Worm (Caenorhabditis elegans) whole organism, young adult: ENCODE results near the gene str-41.

Experiments
- B0035.1 ChIP-seq: sonication (generic microtip); optimal IDR thresholded peaks from 2 replicates; lab custom pipeline; 2016; ENCODE audit warnings: missing genetic modification characterization, mild to moderate bottlenecking, missing compliant biosample characterization, missing genotype, missing genetic modification reagents
- C06A6.2 ChIP-seq: fragments of 200-800 bp; sonication (Bioruptor generic); conservative IDR thresholded peaks from 2 replicates; pipeline ENCODE4 v1.3.6; 2022; ENCODE audit warnings: missing genetic modification characterization, missing compliant biosample characterization
- D2030.7 ChIP-seq: fragments of 200-800 bp; sonication (Bioruptor generic); IDR thresholded peaks from 2 replicates; pipeline ENCODE4 v1.3.6; 2022; ENCODE audit warnings: missing genetic modification reagents, missing genetic modification characterization, missing compliant biosample characterization
- F10E7.11 ChIP-seq: sonication (generic microtip); optimal IDR thresholded peaks from 2 replicates; lab custom pipeline; 2017; ENCODE audit warnings: mild to moderate bottlenecking, missing genetic modification characterization, moderate library complexity, missing compliant biosample characterization
- F22D6.2 ChIP-seq: sonication (generic microtip); optimal IDR thresholded peaks from 2 replicates; lab custom pipeline; 2016; ENCODE audit warnings: mild to moderate bottlenecking, missing genetic modification characterization, missing compliant biosample characterization
- F23B12.7 ChIP-seq: sonication (generic microtip); optimal IDR thresholded peaks from 2 replicates; lab custom pipeline; 2017; ENCODE audit warnings: missing genetic modification characterization, mild to moderate bottlenecking, missing compliant biosample characterization, antibody characterized with exemption, moderate library complexity; ENCODE audit not compliant: insufficient read depth
- F55B11.4 ChIP-seq: sonication (generic microtip); optimal IDR thresholded peaks from 2 replicates; lab custom pipeline; 2016; ENCODE audit warnings: missing compliant biosample characterization, missing genetic modification characterization, borderline replicate concordance; ENCODE audit not compliant: insufficient read depth
- F57A8.1 ChIP-seq: fragments of 200-800 bp; sonication (Bioruptor generic); optimal IDR thresholded peaks from 2 replicates; lab custom pipeline; 2018; ENCODE audit warnings: mild to moderate bottlenecking, missing genetic modification characterization, moderate library complexity, missing compliant biosample characterization
- F57C9.4 ChIP-seq: sonication (generic microtip); optimal IDR thresholded peaks from 2 replicates; lab custom pipeline; 2017; ENCODE audit warnings: mild to moderate bottlenecking, missing genetic modification characterization, missing compliant biosample characterization
- K11D2.4 ChIP-seq: fragments of 200-800 bp; sonication (Bioruptor generic); IDR thresholded peaks from 2 replicates; pipeline ENCODE4 v1.3.6; 2022; ENCODE audit warnings: missing genetic modification reagents, missing genetic modification characterization, missing compliant biosample characterization
- K12H6.12 ChIP-seq: fragments of 200-800 bp; sonication (Bioruptor generic); optimal IDR thresholded peaks from 2 replicates; lab custom pipeline; 2018; ENCODE audit warnings: mild to moderate bottlenecking, missing genetic modification characterization, missing compliant biosample characterization
- Y53G8AR.9 ChIP-seq: fragments of 200-800 bp; sonication (Bioruptor generic); conservative IDR thresholded peaks from 2 replicates; pipeline ENCODE4 v1.3.6; 2022; ENCODE audit warnings: missing genetic modification reagents, missing genetic modification characterization, missing compliant biosample characterization
- Y56A3A.18 ChIP-seq: fragments of 200-800 bp; sonication (Bioruptor generic); IDR thresholded peaks from 2 replicates; pipeline ENCODE4 v1.3.6; 2022; ENCODE audit warnings: missing genetic modification reagents, missing genetic modification characterization, missing compliant biosample characterization
- Y79H2A.3 ChIP-seq: fragments of 200-800 bp; sonication (Bioruptor generic); conservative IDR thresholded peaks from 2 replicates; pipeline ENCODE4 v1.3.6; 2022; ENCODE audit warnings: missing genetic modification reagents, missing genetic modification characterization, missing compliant biosample characterization
- athp-1 ChIP-seq: sonication (generic microtip); optimal IDR thresholded peaks from 2 replicates; lab custom pipeline; 2017; ENCODE audit warnings: mild to moderate bottlenecking, missing genetic modification characterization, missing compliant biosample characterization
- attf-5 ChIP-seq: fragments of 200-800 bp; sonication (Bioruptor generic); optimal IDR thresholded peaks from 2 replicates; lab custom pipeline; 2018; ENCODE audit warnings: mild to moderate bottlenecking, missing genetic modification characterization, missing compliant biosample characterization
- ceh-79 ChIP-seq: sonication (generic microtip); optimal IDR thresholded peaks from 2 replicates; lab custom pipeline; 2017; ENCODE audit warnings: mild to moderate bottlenecking, missing genetic modification characterization, missing compliant biosample characterization
- ceh-91 ChIP-seq: fragments of 200-800 bp; sonication (Bioruptor generic); IDR thresholded peaks from 2 replicates; pipeline ENCODE4 v1.3.6; 2022; ENCODE audit warnings: missing genetic modification reagents, missing genetic modification characterization, missing compliant biosample characterization
- chd-7 ChIP-seq: sonication (generic microtip); optimal IDR thresholded peaks from 2 replicates; lab custom pipeline; 2016; ENCODE audit warnings: mild to moderate bottlenecking, missing genetic modification characterization, moderate library complexity, missing compliant biosample characterization
- die-1 ChIP-seq: sonication (generic microtip); optimal IDR thresholded peaks from 2 replicates; lab custom pipeline; 2016; ENCODE audit warnings: missing genotype, mild to moderate bottlenecking, missing genetic modification characterization, missing compliant biosample characterization
- dpff-1 ChIP-seq: sonication (generic microtip); optimal IDR thresholded peaks from 2 replicates; lab custom pipeline; 2017; ENCODE audit warnings: mild to moderate bottlenecking, missing genetic modification characterization, missing compliant biosample characterization
- efl-1 ChIP-seq: fragments of 150-350 bp; optimal IDR thresholded peaks from 2 replicates; lab custom pipeline; 2014; ENCODE audit warnings: missing biosample characterization, missing genetic modification reagents, missing genetic modification characterization
- ekl-4 ChIP-seq: fragments of 200-800 bp; sonication (Bioruptor generic); IDR thresholded peaks from 2 replicates; pipeline ENCODE4 v1.3.6; 2022; ENCODE audit warnings: missing genetic modification reagents, missing genetic modification characterization, missing compliant biosample characterization
- gei-17 ChIP-seq: fragments of 200-800 bp; sonication (Bioruptor generic); optimal IDR thresholded peaks from 2 replicates; lab custom pipeline; 2018; ENCODE audit warnings: mild to moderate bottlenecking, missing genetic modification characterization, missing compliant biosample characterization
- hlh-26 ChIP-seq: fragments of 200-800 bp; sonication (Bioruptor generic); conservative IDR thresholded peaks from 2 replicates; pipeline ENCODE4 v1.3.6; 2022; ENCODE audit warnings: missing genetic modification reagents, missing genetic modification characterization, missing compliant biosample characterization
- hmg-20 ChIP-seq: fragments of 200-800 bp; sonication (Bioruptor generic); IDR thresholded peaks from 2 replicates; pipeline ENCODE4 v1.3.6; 2022; ENCODE audit warnings: missing genetic modification reagents, missing genetic modification characterization, missing compliant biosample characterization
- hsf-1 ChIP-seq: fragments of 200-800 bp; sonication (Bioruptor generic); IDR thresholded peaks from 2 replicates; pipeline ENCODE4 v1.3.6; 2022; ENCODE audit warnings: missing genetic modification reagents, missing genetic modification characterization, missing compliant biosample characterization
- let-607 ChIP-seq, 2 experiments: fragments of 200-800 bp in 1 of 2; sonication (Bioruptor generic) in 1 of 2; sonication (generic microtip) in 1 of 2; optimal IDR thresholded peaks; 2 replicates each; lab custom pipeline; 2016 to 2018; ENCODE audit warnings: mild to moderate bottlenecking in 2 of 2, missing compliant biosample characterization in 2 of 2, missing genetic modification characterization in 2 of 2, moderate library complexity in 2 of 2, missing genotype in 1 of 2
- lin-54 ChIP-seq: fragments of 200-800 bp; sonication (Bioruptor generic); optimal IDR thresholded peaks from 2 replicates; lab custom pipeline; 2018; ENCODE audit warnings: mild to moderate bottlenecking, missing genetic modification characterization, missing compliant biosample characterization
- lsl-1 ChIP-seq: fragments of 200-800 bp; sonication (Bioruptor generic); optimal IDR thresholded peaks from 2 replicates; lab custom pipeline; 2018; ENCODE audit warnings: mild to moderate bottlenecking, missing genetic modification characterization, moderate library complexity, missing compliant biosample characterization
- madf-3 ChIP-seq: fragments of 200-800 bp; sonication (Bioruptor generic); IDR thresholded peaks from 2 replicates; pipeline ENCODE4 v1.3.6; 2022; ENCODE audit warnings: missing genetic modification reagents, missing genetic modification characterization, missing compliant biosample characterization
- mcd-1 ChIP-seq: fragments of 200-800 bp; sonication (Bioruptor generic); IDR thresholded peaks from 2 replicates; pipeline ENCODE4 v1.3.6; 2022; ENCODE audit warnings: missing genetic modification reagents, missing genetic modification characterization, missing compliant biosample characterization
- mes-4 ChIP-seq: sonication (generic microtip); optimal IDR thresholded peaks from 2 replicates; lab custom pipeline; 2016; ENCODE audit warnings: missing genotype, missing genetic modification characterization, missing compliant biosample characterization
- mxl-1 ChIP-seq: sonication (generic microtip); optimal IDR thresholded peaks from 2 replicates; lab custom pipeline; 2016; ENCODE audit warnings: missing genetic modification characterization, missing compliant biosample characterization
- nhr-120 ChIP-seq: fragments of 200-800 bp; sonication (Bioruptor generic); IDR thresholded peaks from 2 replicates; pipeline ENCODE4 v1.3.6; 2022; ENCODE audit warnings: missing genetic modification characterization, missing compliant biosample characterization
- pbrm-1 ChIP-seq: fragments of 200-800 bp; sonication (Bioruptor generic); IDR thresholded peaks from 2 replicates; pipeline ENCODE4 v1.3.6; 2022; ENCODE audit warnings: missing genetic modification reagents, missing genetic modification characterization, missing compliant biosample characterization
- rpc-1 ChIP-seq, 2 experiments: fragments of 150-350 bp in 1 of 2; sonication (generic microtip) in 1 of 2; optimal IDR thresholded peaks; 2 replicates each; lab custom pipeline; 2014 to 2018; ENCODE audit warnings: missing biosample characterization in 1 of 2, missing genetic modification characterization in 1 of 2, missing genetic modification reagents in 1 of 2, missing genotype in 1 of 2
- sdz-38 ChIP-seq: sonication (generic microtip); optimal IDR thresholded peaks from 2 replicates; lab custom pipeline; 2016; ENCODE audit warnings: missing genotype, missing genetic modification characterization, missing compliant biosample characterization
- sea-2 ChIP-seq: fragments of 200-800 bp; sonication (Bioruptor generic); IDR thresholded peaks from 2 replicates; pipeline ENCODE4 v1.3.6; 2022; ENCODE audit warnings: missing genetic modification characterization, missing compliant biosample characterization
- snpc-1.1 ChIP-seq: sonication (generic microtip); optimal IDR thresholded peaks from 2 replicates; lab custom pipeline; 2017; ENCODE audit warnings: missing genetic modification characterization, mild to moderate bottlenecking, missing compliant biosample characterization, antibody characterized with exemption, moderate library complexity, missing genotype, missing genetic modification reagents; ENCODE audit not compliant: insufficient read depth
- snpc-3.4 ChIP-seq: sonication (generic microtip); optimal IDR thresholded peaks from 2 replicates; lab custom pipeline; 2017; ENCODE audit warnings: missing genetic modification characterization, mild to moderate bottlenecking, missing compliant biosample characterization, antibody characterized with exemption, moderate library complexity, missing genotype, missing genetic modification reagents
- tlf-1 ChIP-seq: fragments of 200-800 bp; sonication (Bioruptor generic); optimal IDR thresholded peaks from 2 replicates; lab custom pipeline; 2018; ENCODE audit warnings: mild to moderate bottlenecking, missing genetic modification characterization, missing compliant biosample characterization
- unc-130 ChIP-seq: sonication (generic microtip); optimal IDR thresholded peaks from 2 replicates; lab custom pipeline; 2016; ENCODE audit warnings: missing genetic modification reagents, missing genetic modification characterization, missing compliant biosample characterization
- ztf-18 ChIP-seq: sonication (generic microtip); optimal IDR thresholded peaks from 2 replicates; lab custom pipeline; 2016; ENCODE audit warnings: missing genotype, mild to moderate bottlenecking, missing genetic modification characterization, missing compliant biosample characterization
- ztf-25 ChIP-seq: fragments of 200-800 bp; sonication (Bioruptor generic); IDR thresholded peaks from 2 replicates; pipeline ENCODE4 v1.3.6; 2022; ENCODE audit warnings: missing genetic modification reagents, missing genetic modification characterization, missing compliant biosample characterization
- ztf-28 ChIP-seq: fragments of 200-800 bp; sonication (Bioruptor generic); IDR thresholded peaks from 2 replicates; pipeline ENCODE4 v1.3.6; 2022; ENCODE audit warnings: missing genetic modification reagents, missing genetic modification characterization, missing compliant biosample characterization
- ztf-6 ChIP-seq: fragments of 200-800 bp; sonication (Bioruptor generic); IDR thresholded peaks from 2 replicates; pipeline ENCODE4 v1.3.6; 2022; ENCODE audit warnings: missing genetic modification reagents, missing genetic modification characterization, missing compliant biosample characterization

str-41 gene

ce11 chrV:7432441-7433146 lies 20.8 kb downstream of the str-41 start (continued):
- TF ChIP-seq Y53G8AR.9 (GFP tag; lab: Robert Waterston, UW) (peak; percentile 91; the same call in 1 of the 2 replicates), mes-4 (no peak), tlf-1 (GFP tag; lab: Kevin White, UChicago) (peak; percentile 53), chd-7 (peak; percentile 82), C06A6.2 (GFP tag; lab: Robert Waterston, UW) (peak; percentile 59), F10E7.11 (tag; lab: Kevin White, UChicago) (no peak), pbrm-1 (GFP tag; lab: Robert Waterston, UW) (peak; percentile 64; the same call in 1 of the 2 replicates), snpc-1.1 (tag; lab: Kevin White, UChicago) (no peak), ztf-18 (tag; lab: Kevin White, UChicago) (no peak), let-607 (tag; optimal IDR thresholded peaks at IDR 0.05; lab: Kevin White, UChicago) (peak in 1 of 2 experiments; percentile 42), hmg-20 (GFP tag; lab: Robert Waterston, UW) (no peak), snpc-3.4 (tag; lab: Kevin White, UChicago) (no peak), hsf-1 (no peak), ceh-91 (GFP tag; lab: Robert Waterston, UW) (no peak), unc-130 (GFP tag; lab: Kevin White, UChicago) (no peak), Y79H2A.3 (GFP tag; lab: Robert Waterston, UW) (no peak), efl-1 (GFP tag; lab: Kevin White, UChicago) (no peak), athp-1 (peak; percentile 46), hlh-26 (GFP tag; lab: Robert Waterston, UW) (no peak), mcd-1 (GFP tag; lab: Robert Waterston, UW) (no peak), B0035.1 (tag; lab: Kevin White, UChicago) (peak; percentile 21), die-1 (tag; lab: Kevin White, UChicago) (no peak), sdz-38 (tag; lab: Kevin White, UChicago) (no peak), mxl-1 (tag; lab: Kevin White, UChicago) (peak; percentile 4), F23B12.7 (no peak), ztf-25 (GFP tag; lab: Robert Waterston, UW) (no peak), ceh-79 (tag; lab: Kevin White, UChicago) (peak; percentile 21), sea-2 (GFP tag; lab: Robert Waterston, UW) (no peak), Y56A3A.18 (peak; percentile 56), K12H6.12 (tag; lab: Kevin White, UChicago) (peak; percentile 2), ztf-6 (GFP tag; lab: Robert Waterston, UW) (no peak), dpff-1 (tag; lab: Kevin White, UChicago) (no peak), K11D2.4 (GFP tag; lab: Robert Waterston, UW) (no peak; the same call in 1 of the 2 replicates), rpc-1 (optimal IDR thresholded peaks at IDR 0.05; lab: Kevin White, UChicago) (no peak), rpc-1 (tag; optimal IDR thresholded peaks at IDR 0.05; lab: Kevin White, UChicago) (no peak), ekl-4 (GFP tag; lab: Robert Waterston, UW) (0 out of 2 replicates have a peak, but pooled peaks have one; percentile 8), F55B11.4 (tag; lab: Kevin White, UChicago) (no peak), F57A8.1 (GFP tag; lab: Kevin White, UChicago) (no peak), F57C9.4 (peak; percentile 50), madf-3 (GFP tag; lab: Robert Waterston, UW) (0 out of 2 replicates have a peak, but pooled peaks have one; percentile 2), nhr-120 (GFP tag; lab: Robert Waterston, UW) (no peak), ztf-28 (no peak), attf-5 (GFP tag; lab: Kevin White, UChicago) (peak; percentile 50), gei-17 (no peak), lsl-1 (no peak), lin-54 (GFP tag; lab: Kevin White, UChicago) (no peak), F22D6.2 (tag; lab: Kevin White, UChicago) (no peak), D2030.7 (GFP tag; lab: Robert Waterston, UW) (no peak)
